Fruit fly (Drosophila melanogaster) whole organism, embryonic: ENCODE results near the gene TfIIS.

Experiments
- Abd-B ChIP-seq: fragments of 200-800 bp; sonication (Bioruptor generic); optimal IDR thresholded peaks from 2 replicates; lab custom pipeline; 2018; ENCODE audit warnings: missing biosample characterization, mild to moderate bottlenecking, missing genetic modification characterization, moderate library complexity
- Asciz ChIP-seq: fragments of 200-800 bp; sonication (Bioruptor generic); optimal IDR thresholded peaks from 2 replicates; lab custom pipeline; 2017; ENCODE audit warnings: missing biosample characterization, mild to moderate bottlenecking, missing genetic modification characterization, missing genetic modification reagents
- Awh ChIP-seq: fragments of 200-800 bp; sonication (Bioruptor generic); IDR thresholded peaks from 2 replicates; pipeline ENCODE4, ENCODE4 v1.3.6; 2022; ENCODE audit warnings: missing biosample characterization, missing genetic modification characterization
- CG15269 ChIP-seq: fragments of 200-800 bp; sonication (Bioruptor generic); optimal IDR thresholded peaks from 2 replicates; lab custom pipeline; 2018; ENCODE audit warnings: missing biosample characterization, mild to moderate bottlenecking, missing genetic modification characterization, moderate library complexity
- CG16813 ChIP-seq: fragments of 200-800 bp; sonication (Bioruptor generic); IDR thresholded peaks from 3 replicates; pipeline ENCODE4 v1.3.6; 2022; ENCODE audit warnings: missing biosample characterization, missing genetic modification characterization; ENCODE audit not compliant: partially characterized antibody
- CG16815 ChIP-seq: fragments of 200-800 bp; sonication (Bioruptor generic); optimal IDR thresholded peaks from 3 replicates; lab custom pipeline; 2017; ENCODE audit warnings: missing biosample characterization, mild to moderate bottlenecking, missing genetic modification characterization
- CG16863 ChIP-seq: fragments of 200-800 bp; sonication (Bioruptor generic); optimal IDR thresholded peaks from 3 replicates; lab custom pipeline; 2016; ENCODE audit warnings: missing biosample characterization, missing genetic modification characterization
- CG17361 ChIP-seq: fragments of 200-800 bp; sonication (Bioruptor generic); IDR thresholded peaks from 3 replicates; pipeline ENCODE4 v1.3.6; 2022; ENCODE audit warnings: missing biosample characterization, missing genetic modification characterization
- CG17912 ChIP-seq: fragments of 200-800 bp; sonication (Bioruptor generic); optimal IDR thresholded peaks from 2 replicates; lab custom pipeline; 2018; ENCODE audit warnings: missing biosample characterization, mild to moderate bottlenecking, missing genetic modification characterization
- CG18262 ChIP-seq: fragments of 200-800 bp; optimal IDR thresholded peaks from 3 replicates; lab custom pipeline; 2019; ENCODE audit warnings: missing biosample characterization, mild to moderate bottlenecking, missing genetic modification characterization, moderate library complexity
- CG18599 ChIP-seq: fragments of 200-800 bp; sonication (Bioruptor generic); optimal IDR thresholded peaks from 3 replicates; lab custom pipeline; 2017; ENCODE audit warnings: missing biosample characterization, missing genetic modification characterization, mild to moderate bottlenecking, moderate library complexity, missing genetic modification reagents
- CG18619 ChIP-seq: fragments of 200-800 bp; sonication (Bioruptor generic); optimal IDR thresholded peaks from 3 replicates; lab custom pipeline; 2017; ENCODE audit warnings: missing biosample characterization, mild to moderate bottlenecking, missing genetic modification characterization
- CG3726 ChIP-seq: fragments of 200-800 bp; sonication (Bioruptor generic); IDR thresholded peaks from 3 replicates; pipeline ENCODE4, ENCODE4 v1.3.6; 2022; ENCODE audit warnings: missing biosample characterization, missing genetic modification characterization
- CG4730 ChIP-seq: fragments of 200-800 bp; sonication (Bioruptor generic); IDR thresholded peaks from 2 replicates; pipeline ENCODE4 v1.3.6; 2022; ENCODE audit warnings: missing biosample characterization, missing genetic modification characterization
- CG6654 ChIP-seq: fragments of 200-800 bp; sonication (Bioruptor generic); optimal IDR thresholded peaks from 2 replicates; lab custom pipeline; 2017; ENCODE audit warnings: missing biosample characterization, mild to moderate bottlenecking, missing genetic modification characterization
- CG7556 ChIP-seq: fragments of 200-800 bp; sonication (Bioruptor generic); optimal IDR thresholded peaks from 2 replicates; lab custom pipeline; 2017; ENCODE audit warnings: missing biosample characterization, mild to moderate bottlenecking, missing genetic modification characterization
- CG8089 ChIP-seq: fragments of 200-800 bp; sonication (Bioruptor generic); optimal IDR thresholded peaks from 3 replicates; lab custom pipeline; 2016; ENCODE audit warnings: missing biosample characterization, missing genetic modification characterization
- CG9932 ChIP-seq: fragments of 200-800 bp; sonication (Bioruptor generic); IDR thresholded peaks from 2 replicates; pipeline ENCODE4 v1.3.6; 2022; ENCODE audit warnings: missing biosample characterization, missing genetic modification characterization
- Dbx ChIP-seq: fragments of 200-800 bp; sonication (Bioruptor generic); IDR thresholded peaks from 3 replicates; pipeline ENCODE4 v1.3.6; 2022; ENCODE audit warnings: missing biosample characterization, missing genetic modification characterization
- Dek ChIP-seq: fragments of 200-800 bp; sonication (Bioruptor generic); optimal IDR thresholded peaks from 3 replicates; lab custom pipeline; 2019; ENCODE audit warnings: missing biosample characterization, mild to moderate bottlenecking, missing genetic modification characterization, moderate library complexity
- Dll ChIP-seq: fragments of 200-800 bp; sonication (Bioruptor generic); IDR thresholded peaks from 4 replicates; pipeline ENCODE4 v1.3.6; 2022; ENCODE audit warnings: missing biosample characterization, missing genetic modification characterization; ENCODE audit not compliant: partially characterized antibody
- Doc2 ChIP-seq: fragments of 200-800 bp; sonication (Bioruptor generic); IDR thresholded peaks from 2 replicates; pipeline ENCODE4 v1.3.6; 2022; ENCODE audit warnings: missing biosample characterization, missing genetic modification characterization
- Doc3 ChIP-seq: fragments of 200-800 bp; sonication (Bioruptor generic); IDR thresholded peaks from 3 replicates; pipeline ENCODE4 v1.3.6; 2022; ENCODE audit warnings: missing biosample characterization, missing genetic modification characterization; ENCODE audit not compliant: partially characterized antibody
- Hey ChIP-seq: fragments of 200-800 bp; sonication (Bioruptor generic); optimal IDR thresholded peaks from 3 replicates; lab custom pipeline; 2018; ENCODE audit warnings: missing biosample characterization, mild to moderate bottlenecking, missing genetic modification characterization
- HmgZ ChIP-seq: fragments of 200-800 bp; sonication (Bioruptor generic); optimal IDR thresholded peaks from 2 replicates; lab custom pipeline; 2018; ENCODE audit warnings: missing biosample characterization, mild to moderate bottlenecking, missing genetic modification characterization
- Hr3 ChIP-seq: fragments of 200-800 bp; sonication (Bioruptor generic); optimal IDR thresholded peaks from 3 replicates; lab custom pipeline; 2016; ENCODE audit warnings: missing biosample characterization, missing genetic modification characterization
- Hr51 ChIP-seq, 2 experiments: fragments of 200-800 bp; sonication (Bioruptor generic); optimal IDR thresholded peaks; 2 replicates in 1 of 2; 3 replicates in 1 of 2; lab custom pipeline; 2016 to 2018; ENCODE audit warnings: missing biosample characterization in 2 of 2, missing genetic modification characterization in 2 of 2, mild to moderate bottlenecking in 1 of 2, moderate library complexity in 1 of 2
- Nf-YB ChIP-seq: fragments of 200-800 bp; sonication (Bioruptor generic); optimal IDR thresholded peaks from 3 replicates; lab custom pipeline; 2019; ENCODE audit warnings: missing biosample characterization, mild to moderate bottlenecking, missing genetic modification characterization, moderate library complexity
- Nf-YC ChIP-seq: fragments of 200-800 bp; optimal IDR thresholded peaks from 3 replicates; lab custom pipeline; 2019; ENCODE audit warnings: missing biosample characterization, mild to moderate bottlenecking, missing genetic modification characterization, moderate library complexity
- NfI ChIP-seq: fragments of 200-800 bp; sonication (Bioruptor generic); optimal IDR thresholded peaks from 3 replicates; lab custom pipeline; 2018; ENCODE audit warnings: missing biosample characterization, mild to moderate bottlenecking, missing genetic modification characterization, moderate library complexity
- Optix ChIP-seq: fragments of 200-800 bp; sonication (Bioruptor generic); IDR thresholded peaks from 3 replicates; pipeline ENCODE4 v1.3.6; 2022; ENCODE audit warnings: missing biosample characterization, missing genetic modification characterization
- Sox100B ChIP-seq: fragments of 200-800 bp; sonication (Bioruptor generic); optimal IDR thresholded peaks from 3 replicates; lab custom pipeline; 2018; ENCODE audit warnings: missing biosample characterization, mild to moderate bottlenecking, missing genetic modification characterization
- Trl ChIP-seq, 3 experiments: fragments of >200 bp in 2 of 3; fragments of 200-800 bp in 1 of 3; sonication (Bioruptor generic) in 1 of 3; optimal IDR thresholded peaks; 2 replicates in 1 of 3; 3 replicates in 2 of 3; lab custom pipeline; 2016 to 2017; ENCODE audit warnings: missing biosample characterization in 1 of 3, missing genetic modification characterization in 1 of 3
- ara ChIP-seq: fragments of 200-800 bp; sonication (Bioruptor generic); IDR thresholded peaks from 2 replicates; pipeline ENCODE4 v1.3.6; 2022; ENCODE audit warnings: missing biosample characterization, missing genetic modification characterization
- chif ChIP-seq, 2 experiments: fragments of 200-800 bp; sonication (Bioruptor generic); optimal IDR thresholded peaks; 3 replicates each; lab custom pipeline; 2016; ENCODE audit warnings: missing biosample characterization in 2 of 2, missing genetic modification characterization in 2 of 2
- corto ChIP-seq: fragments of 200-800 bp; sonication (Bioruptor generic); optimal IDR thresholded peaks from 2 replicates; lab custom pipeline; 2016; ENCODE audit warnings: missing biosample characterization, mild to moderate bottlenecking, missing genetic modification characterization, moderate library complexity
- crol ChIP-seq: fragments of 200-800 bp; sonication (Bioruptor generic); IDR thresholded peaks from 2 replicates; pipeline ENCODE4 v1.3.6; 2022; ENCODE audit warnings: missing biosample characterization, missing genetic modification characterization
- eve ChIP-seq, 2 experiments: fragments of >200 bp; optimal IDR thresholded peaks; 2 replicates each; lab custom pipeline; 2017; ENCODE audit warnings: missing biosample characterization in 2 of 2, missing genetic modification characterization in 2 of 2
- fd64A ChIP-seq: fragments of 200-800 bp; sonication (Bioruptor generic); optimal IDR thresholded peaks from 3 replicates; lab custom pipeline; 2018; ENCODE audit warnings: missing biosample characterization, mild to moderate bottlenecking, missing genetic modification characterization
- fru ChIP-seq: fragments of >200 bp; optimal IDR thresholded peaks from 2 replicates; lab custom pipeline; 2017
- grn ChIP-seq: fragments of 200-800 bp; sonication (Bioruptor generic); optimal IDR thresholded peaks from 3 replicates; lab custom pipeline; 2017; ENCODE audit warnings: missing biosample characterization, missing genetic modification characterization
- hb ChIP-seq: fragments of 200-800 bp; sonication (Bioruptor generic); IDR thresholded peaks from 3 replicates; pipeline ENCODE4 v1.3.6; 2022; ENCODE audit warnings: missing biosample characterization, missing genetic modification characterization; ENCODE audit not compliant: partially characterized antibody
- lab ChIP-seq: fragments of 200-800 bp; sonication (Bioruptor generic); optimal IDR thresholded peaks from 3 replicates; lab custom pipeline; 2017; ENCODE audit warnings: missing biosample characterization, missing genetic modification characterization, mild to moderate bottlenecking, moderate library complexity, missing genetic modification reagents
- sima ChIP-seq: fragments of 200-800 bp; sonication (Bioruptor generic); optimal IDR thresholded peaks from 2 replicates; lab custom pipeline; 2016; ENCODE audit warnings: missing biosample characterization, missing genetic modification characterization
- tin ChIP-seq: fragments of 200-800 bp; sonication (Bioruptor generic); optimal IDR thresholded peaks from 3 replicates; lab custom pipeline; 2016; ENCODE audit warnings: missing biosample characterization, missing genetic modification characterization

Gene TfIIS

DNA sequence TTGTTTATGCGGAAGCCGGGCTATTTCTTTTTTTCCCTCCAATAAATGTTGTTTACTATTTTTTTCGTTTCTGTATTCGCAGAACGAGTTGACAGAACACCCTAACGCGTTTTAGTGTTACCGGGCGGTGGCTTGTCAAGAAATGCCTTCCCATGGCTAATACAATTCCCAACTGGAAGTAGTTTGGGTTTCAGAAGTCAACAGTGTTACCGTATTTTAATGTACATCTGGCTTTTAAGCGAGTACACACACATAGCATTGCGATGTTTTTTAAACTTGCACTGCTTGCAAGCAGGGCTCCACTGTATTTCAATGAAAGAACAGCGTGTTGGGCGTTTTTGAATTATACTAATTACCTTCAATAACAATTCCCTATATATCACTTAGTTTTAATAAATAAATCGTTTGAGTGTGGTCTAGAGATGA lies at the start of gene TfIIS (continued):
- no peak for TF ChIP-seq Hr3
- TF ChIP-seq sima (GFP tag; lab: Kevin White, UChicago) = no peak
- TF ChIP-seq eve (GFP tag; optimal IDR thresholded peaks at IDR 0.05; lab: Kevin White, UChicago) = no peak
- TF ChIP-seq, all 482 proteins: peak for 128

DNA sequence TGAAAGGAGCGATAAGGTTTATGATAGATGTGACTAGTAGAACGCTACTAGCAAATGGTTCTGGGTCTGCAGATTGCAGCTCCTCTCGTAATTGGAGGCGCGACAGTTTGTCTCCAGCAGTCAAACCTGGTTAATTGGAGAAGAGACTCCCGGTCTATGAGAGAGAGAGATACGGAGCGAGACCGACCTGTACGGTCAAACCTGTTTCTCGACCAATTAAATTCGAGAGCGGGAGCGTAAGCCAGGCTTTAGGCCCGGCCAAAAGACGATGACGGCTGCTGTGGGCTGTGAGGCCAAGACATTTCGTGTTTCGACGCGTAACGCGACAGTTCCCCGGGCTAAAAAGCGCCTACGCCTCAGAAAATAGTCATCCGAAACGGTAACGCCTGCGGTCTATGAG lies 48.6 kb upstream of the TfIIS start, which contains the start of gene CG15269:
Gene CG15269, plus strand, starts transcription at position 261 of the 400 bp plus-strand sequence.
- no peak for TF ChIP-seq CG16863 (GFP tag; lab: Kevin White, UChicago)
- TF ChIP-seq CG17361 (GFP tag; lab: Robert Waterston, UW) = no peak
- TF ChIP-seq Dbx (GFP tag; lab: Robert Waterston, UW) = no peak
- TF ChIP-seq Sox100B (GFP tag; lab: Kevin White, UChicago) = no peak
- no peak for TF ChIP-seq Doc3
- peak; percentile 94 for TF ChIP-seq Nf-YB
- TF ChIP-seq Awh (GFP tag; lab: Robert Waterston, UW) = no peak
- TF ChIP-seq Trl (optimal IDR thresholded peaks at IDR 0.05; lab: Kevin White, UChicago) = peak; percentile 39 to 58
- TF ChIP-seq Trl (GFP tag; optimal IDR thresholded peaks at IDR 0.05; lab: Kevin White, UChicago) = no peak
- 0 out of 4 replicates have a peak, but pooled peaks have one; percentile 15 for TF ChIP-seq Dll
- peak; percentile 79 for TF ChIP-seq Nf-YC (tag; lab: Kevin White, UChicago)
- no peak for TF ChIP-seq Doc2 (GFP tag; lab: Robert Waterston, UW)
- TF ChIP-seq, all 482 proteins: peak for 4

DNA sequence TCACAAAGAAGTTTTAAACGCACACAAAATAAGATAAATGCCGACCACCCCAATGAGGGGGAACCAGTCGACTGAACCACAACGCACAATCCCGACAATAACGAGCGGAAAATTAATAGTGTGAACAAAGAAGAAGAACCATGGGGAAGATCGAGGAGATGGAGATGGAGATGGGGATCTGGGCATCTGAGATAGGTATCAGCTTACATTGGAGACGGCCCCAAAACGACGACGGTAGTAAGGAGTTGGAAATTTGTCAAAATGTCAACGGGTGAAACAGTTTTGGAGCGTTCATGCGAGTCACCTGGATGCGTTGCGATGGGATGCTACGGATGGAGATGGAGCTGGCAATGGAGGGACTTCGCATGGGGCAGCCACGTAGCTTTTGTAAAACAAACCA lies 46.7 kb upstream of the TfIIS start:
- TF ChIP-seq tin (GFP tag; lab: Kevin White, UChicago) (no peak), chif (GFP tag; optimal IDR thresholded peaks at IDR 0.05; lab: Kevin White, UChicago) (no peak), NfI (GFP tag; lab: Kevin White, UChicago) (no peak), CG8089 (no peak), grn (GFP tag; lab: Kevin White, UChicago) (peak; percentile 76), CG9932 (no peak), CG15269 (tag; lab: Kevin White, UChicago) (peak; percentile 54), crol (GFP tag; lab: Robert Waterston, UW) (no peak), Hey (no peak), CG7556 (GFP tag; lab: Kevin White, UChicago) (no peak), ara (GFP tag; lab: Robert Waterston, UW) (no peak)

DNA sequence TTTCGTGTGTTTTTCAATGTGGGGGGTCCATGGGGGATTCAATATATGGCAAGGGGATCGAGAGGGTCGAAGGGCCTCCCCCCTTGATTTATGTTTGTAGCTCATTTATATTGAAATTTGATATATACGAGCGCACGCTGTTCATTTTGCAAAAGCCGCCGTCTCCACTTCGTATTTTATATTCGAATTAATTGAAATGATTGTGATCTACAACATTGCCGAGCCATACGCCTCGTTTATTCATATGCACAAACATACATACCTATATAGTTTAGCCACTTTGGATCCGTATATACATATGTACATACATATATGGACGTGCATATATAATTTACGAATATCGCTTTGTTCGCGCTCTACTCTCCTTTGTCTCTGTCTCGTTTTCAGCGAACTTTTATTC lies 45.5 kb upstream of the TfIIS start:
- TF ChIP-seq CG17912 (GFP tag; lab: Kevin White, UChicago) (no peak), Abd-B (GFP tag; lab: Kevin White, UChicago) (peak; percentile 2), CG15269 (tag; lab: Kevin White, UChicago) (peak; percentile 69), Asciz (GFP tag; lab: Kevin White, UChicago) (no peak), CG6654 (GFP tag; lab: Kevin White, UChicago) (no peak), Optix (no peak)
- TF ChIP-seq, all 482 proteins: peak for 2

DNA sequence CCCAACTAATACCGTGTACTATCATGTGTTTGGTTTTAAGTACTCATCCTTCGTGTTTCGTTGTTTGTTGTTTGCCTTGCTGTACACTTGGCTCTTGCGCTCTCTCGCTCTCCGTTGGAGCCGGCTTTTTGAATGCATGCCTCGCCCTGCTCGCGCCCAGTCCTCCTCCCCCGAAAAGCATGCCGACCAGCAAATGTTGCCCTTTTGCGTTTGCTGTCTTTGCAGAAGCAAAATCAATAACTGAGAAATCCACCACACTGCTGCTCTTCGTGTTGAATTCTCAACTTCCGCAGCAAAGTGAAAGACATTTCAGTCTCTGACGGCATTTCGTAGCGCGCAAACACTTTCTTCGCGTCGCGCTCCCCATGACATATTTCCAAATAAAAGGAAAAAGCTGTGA lies 13.9 kb upstream of the TfIIS start, which contains the start of gene wwk:
Gene wwk, plus strand, starts transcription at position 312 of the 400 bp plus-strand sequence.
- TF ChIP-seq Dek (no peak), CG4730 (GFP tag; lab: Robert Waterston, UW) (no peak), HmgZ (tag; lab: Kevin White, UChicago) (no peak), CG18262 (tag; lab: Kevin White, UChicago) (no peak), CG16813 (no peak), Doc3 (no peak), Hr51 (GFP tag; optimal IDR thresholded peaks at IDR 0.05; lab: Kevin White, UChicago) (peak in 1 of 2 experiments; percentile 2), fd64A (no peak), CG3726 (GFP tag; lab: Robert Waterston, UW) (no peak), lab (no peak), fru (lab: Kevin White, UChicago) (no peak), hb (GFP tag; lab: Robert Waterston, UW) (no peak), corto (GFP tag; lab: Kevin White, UChicago) (no peak), CG18619 (GFP tag; lab: Kevin White, UChicago) (no peak), CG16815 (GFP tag; lab: Kevin White, UChicago) (no peak), CG18599 (no peak)
